1 worm cellular context compared by ENCODE assay signal in genomic region chrIV:1895024-1895423, ce11.
TF ChIP-seq lines count a peak whose summit lies in the region.

No protein-coding gene starts in this region.

TF ChIP-seq in whole organism, L1 larva, 84 proteins besides CTCF, POLR2A, EP300 and RAD21 (continued from another document):
- peak; percentile 6 for TF ChIP-seq rnt-1 (tag; optimal IDR thresholded peaks at IDR 0.05; lab: Kevin White, UChicago)
- TF ChIP-seq ztf-4 (tag; optimal IDR thresholded peaks at IDR 0.05; lab: Kevin White, UChicago): no peak
- TF ChIP-seq hlh-17 (GFP tag; optimal IDR thresholded peaks at IDR 0.05; lab: Kevin White, UChicago; ENCODE audit: borderline replicate concordance): no peak
- no peak for TF ChIP-seq sox-4 (tag; optimal IDR thresholded peaks at IDR 0.05; lab: Kevin White, UChicago)
- peak; percentile 97 for TF ChIP-seq dsc-1 (tag; optimal IDR thresholded peaks at IDR 0.05; lab: Kevin White, UChicago)
- TF ChIP-seq nhr-20 (tag; optimal IDR thresholded peaks at IDR 0.05; lab: Kevin White, UChicago): no peak
- TF ChIP-seq pag-3 (tag; optimal IDR thresholded peaks at IDR 0.05; lab: Kevin White, UChicago; ENCODE audit: borderline replicate concordance, insufficient read depth): no peak
- TF ChIP-seq nhr-237 (tag; optimal IDR thresholded peaks at IDR 0.05; lab: Kevin White, UChicago): no peak
